Fruit fly (Drosophila melanogaster): Measurements from ENCODE around the gene gdrd.

Gene gdrd

dm6 chr3L:14706461-14706880 is 15.3 kb downstream of the gdrd start (continued):
- TF ChIP-seq dan (GFP tag; IDR thresholded peaks at IDR 0.05) (no peak), zen (tag; optimal IDR thresholded peaks at IDR 0.05) (no peak), HLH4C (GFP tag; IDR thresholded peaks at IDR 0.05; ENCODE audit: partially characterized antibody) (no peak), CG10366 (GFP tag; IDR thresholded peaks at IDR 0.05) (no peak), B-H2 (GFP tag; optimal IDR thresholded peaks at IDR 0.05) (peak; percentile 11), inv (GFP tag; IDR thresholded peaks at IDR 0.05; ENCODE audit: partially characterized antibody) (peak; percentile 33; the same call in 1 of the 2 replicates), CG31365 (tag; optimal IDR thresholded peaks at IDR 0.05) (peak; percentile 11), abd-A (tag; optimal IDR thresholded peaks at IDR 0.05) (no peak), luna (GFP tag; optimal IDR thresholded peaks at IDR 0.05) (no peak), CG4404 (GFP tag; IDR thresholded peaks at IDR 0.05) (no peak), CG11695 (GFP tag; IDR thresholded peaks at IDR 0.05) (no peak), Atf-2 (GFP tag; optimal IDR thresholded peaks at IDR 0.05) (no peak), CG4854 (GFP tag; optimal IDR thresholded peaks at IDR 0.05) (no peak), crc (GFP tag; optimal IDR thresholded peaks at IDR 0.05) (no peak), CG2678 (tag; optimal IDR thresholded peaks at IDR 0.05) (no peak), nerfin-2 (GFP tag; IDR thresholded peaks at IDR 0.05; ENCODE audit: partially characterized antibody) (no peak), CG9797 (GFP tag; optimal IDR thresholded peaks at IDR 0.05) (no peak), CG30403 (GFP tag; optimal IDR thresholded peaks at IDR 0.05) (no peak), gfzf (GFP tag; optimal IDR thresholded peaks at IDR 0.05) (no peak), CG6683 (GFP tag; optimal IDR thresholded peaks at IDR 0.05) (no peak), CG34422 (GFP tag; IDR thresholded peaks at IDR 0.05) (no peak; the same call in 2 of the 3 replicates), Hr3 (GFP tag; optimal IDR thresholded peaks at IDR 0.05) (no peak), fd96Cb (tag; optimal IDR thresholded peaks at IDR 0.05) (no peak), CG1603 (tag; optimal IDR thresholded peaks at IDR 0.05) (no peak), lov (optimal IDR thresholded peaks at IDR 0.05) (no peak), lov (GFP tag; IDR thresholded peaks at IDR 0.05) (no peak), CG10274 (GFP tag; optimal IDR thresholded peaks at IDR 0.05) (no peak), gcm (GFP tag; optimal IDR thresholded peaks at IDR 0.05) (no peak), CG4707 (GFP tag; optimal IDR thresholded peaks at IDR 0.05) (no peak), tgo (GFP tag; IDR thresholded peaks at IDR 0.05) (no peak), bsh (GFP tag; optimal IDR thresholded peaks at IDR 0.05) (no peak), CG1529 (GFP tag; optimal IDR thresholded peaks at IDR 0.05) (no peak), ash1 (GFP tag; optimal IDR thresholded peaks at IDR 0.05) (no peak), CG12769 (tag; optimal IDR thresholded peaks at IDR 0.05) (peak; percentile 69), CG17385 (GFP tag; optimal IDR thresholded peaks at IDR 0.05) (peak; percentile 23), CG11093 (GFP tag; IDR thresholded peaks at IDR 0.05) (no peak), trh (GFP tag; optimal IDR thresholded peaks at IDR 0.05) (no peak), en (GFP tag; optimal IDR thresholded peaks at IDR 0.05) (no peak), dysf (GFP tag; IDR thresholded peaks at IDR 0.05) (no peak), ftz-f1 (GFP tag; optimal IDR thresholded peaks at IDR 0.05) (peak; percentile 65), stc (GFP tag; IDR thresholded peaks at IDR 0.05) (no peak), ro (GFP tag; IDR thresholded peaks at IDR 0.05) (no peak), Sry-β (GFP tag; optimal IDR thresholded peaks at IDR 0.05) (no peak), CG17802 (tag; optimal IDR thresholded peaks at IDR 0.05) (no peak), Trl (optimal IDR thresholded peaks at IDR 0.05) (peak; percentile 54 to 82), Trl (GFP tag; optimal IDR thresholded peaks at IDR 0.05) (no peak), vnd (GFP tag; IDR thresholded peaks at IDR 0.05; ENCODE audit: partially characterized antibody) (no peak), Usf (GFP tag; optimal IDR thresholded peaks at IDR 0.05) (no peak), Hey (tag; optimal IDR thresholded peaks at IDR 0.05) (peak; percentile 59), ac (GFP tag; optimal IDR thresholded peaks at IDR 0.05) (no peak), NC2α (GFP tag; optimal IDR thresholded peaks at IDR 0.05) (no peak), Mad (GFP tag; optimal IDR thresholded peaks at IDR 0.05) (no peak)
